Worm (Caenorhabditis elegans) whole organism, young adult: Measurements from ENCODE around the gene nspd-6.

ENCODE experiments used
- B0019.2 ChIP-seq: fragments of 200-800 bp; sonication (Bioruptor generic); conservative IDR thresholded peaks from 2 replicates; pipeline ENCODE4 v1.3.6; 2022; ENCODE audit warnings: missing genetic modification reagents, missing genetic modification characterization, missing compliant biosample characterization
- B0035.1 ChIP-seq: sonication (generic microtip); optimal IDR thresholded peaks from 2 replicates; lab custom pipeline; 2016; ENCODE audit warnings: missing genetic modification characterization, mild to moderate bottlenecking, missing compliant biosample characterization, missing genotype, missing genetic modification reagents
- B0261.1 ChIP-seq: sonication (generic microtip); optimal IDR thresholded peaks from 2 replicates; lab custom pipeline; 2016; ENCODE audit warnings: mild to moderate bottlenecking, missing genetic modification characterization, moderate library complexity, missing compliant biosample characterization
- F22D6.2 ChIP-seq: sonication (generic microtip); optimal IDR thresholded peaks from 2 replicates; lab custom pipeline; 2016; ENCODE audit warnings: mild to moderate bottlenecking, missing genetic modification characterization, missing compliant biosample characterization
- F23B12.7 ChIP-seq: sonication (generic microtip); optimal IDR thresholded peaks from 2 replicates; lab custom pipeline; 2017; ENCODE audit warnings: missing genetic modification characterization, mild to moderate bottlenecking, missing compliant biosample characterization, antibody characterized with exemption, moderate library complexity; ENCODE audit not compliant: insufficient read depth
- F33H1.4 ChIP-seq: fragments of 200-800 bp; sonication (Bioruptor generic); IDR thresholded peaks from 2 replicates; pipeline ENCODE4 v1.3.6; 2022; ENCODE audit warnings: missing genetic modification reagents, missing genetic modification characterization, missing compliant biosample characterization
- K12H6.12 ChIP-seq: fragments of 200-800 bp; sonication (Bioruptor generic); optimal IDR thresholded peaks from 2 replicates; lab custom pipeline; 2018; ENCODE audit warnings: mild to moderate bottlenecking, missing genetic modification characterization, missing compliant biosample characterization
- T07F8.4 ChIP-seq: sonication (generic microtip); optimal IDR thresholded peaks from 2 replicates; lab custom pipeline; 2016; ENCODE audit warnings: mild to moderate bottlenecking, missing genetic modification characterization, moderate library complexity, missing compliant biosample characterization
- Y53F4B.3 ChIP-seq: fragments of 200-800 bp; sonication (Bioruptor generic); IDR thresholded peaks from 2 replicates; pipeline ENCODE4 v1.3.6; 2022; ENCODE audit warnings: missing genetic modification reagents, missing genetic modification characterization, missing compliant biosample characterization
- Y56A3A.18 ChIP-seq: fragments of 200-800 bp; sonication (Bioruptor generic); IDR thresholded peaks from 2 replicates; pipeline ENCODE4 v1.3.6; 2022; ENCODE audit warnings: missing genetic modification reagents, missing genetic modification characterization, missing compliant biosample characterization
- bed-2 ChIP-seq: fragments of 200-800 bp; sonication (Bioruptor generic); IDR thresholded peaks from 2 replicates; pipeline ENCODE4 v1.3.6; 2022; ENCODE audit warnings: missing genetic modification reagents, missing genetic modification characterization, missing compliant biosample characterization
- ceh-100 ChIP-seq: fragments of 200-800 bp; sonication (Bioruptor generic); IDR thresholded peaks from 2 replicates; pipeline ENCODE4 v1.3.6; 2022; ENCODE audit warnings: missing genetic modification reagents, missing genetic modification characterization, missing compliant biosample characterization
- ceh-27 ChIP-seq: fragments of 200-800 bp; sonication (Bioruptor generic); optimal IDR thresholded peaks from 2 replicates; lab custom pipeline; 2018; ENCODE audit warnings: mild to moderate bottlenecking, missing genetic modification characterization, moderate library complexity, missing compliant biosample characterization
- ceh-58 ChIP-seq: fragments of 200-800 bp; sonication (Bioruptor generic); IDR thresholded peaks from 2 replicates; pipeline ENCODE4 v1.3.6; 2022; ENCODE audit warnings: missing genetic modification characterization, missing compliant biosample characterization
- ceh-91 ChIP-seq: fragments of 200-800 bp; sonication (Bioruptor generic); IDR thresholded peaks from 2 replicates; pipeline ENCODE4 v1.3.6; 2022; ENCODE audit warnings: missing genetic modification reagents, missing genetic modification characterization, missing compliant biosample characterization
- die-1 ChIP-seq: sonication (generic microtip); optimal IDR thresholded peaks from 2 replicates; lab custom pipeline; 2016; ENCODE audit warnings: missing genotype, mild to moderate bottlenecking, missing genetic modification characterization, missing compliant biosample characterization
- dpl-1 ChIP-seq: fragments of 150-350 bp; optimal IDR thresholded peaks from 2 replicates; lab custom pipeline; 2014; ENCODE audit warnings: missing biosample characterization, missing genetic modification reagents, missing genetic modification characterization
- ets-4 ChIP-seq: fragments of 200-800 bp; sonication (Bioruptor generic); optimal IDR thresholded peaks from 2 replicates; lab custom pipeline; 2018; ENCODE audit warnings: mild to moderate bottlenecking, missing genetic modification characterization, missing compliant biosample characterization
- hlh-12 ChIP-seq: sonication (generic microtip); optimal IDR thresholded peaks from 2 replicates; lab custom pipeline; 2016; ENCODE audit warnings: missing genetic modification characterization, missing compliant biosample characterization
- hmg-20 ChIP-seq: fragments of 200-800 bp; sonication (Bioruptor generic); IDR thresholded peaks from 2 replicates; pipeline ENCODE4 v1.3.6; 2022; ENCODE audit warnings: missing genetic modification reagents, missing genetic modification characterization, missing compliant biosample characterization
- hrde-1 ChIP-seq: sonication (generic microtip); optimal IDR thresholded peaks from 2 replicates; lab custom pipeline; 2016; ENCODE audit warnings: missing genetic modification characterization, mild to moderate bottlenecking, missing compliant biosample characterization, moderate library complexity, missing genotype, missing genetic modification reagents, borderline replicate concordance
- hsf-1 ChIP-seq: fragments of 200-800 bp; sonication (Bioruptor generic); IDR thresholded peaks from 2 replicates; pipeline ENCODE4 v1.3.6; 2022; ENCODE audit warnings: missing genetic modification reagents, missing genetic modification characterization, missing compliant biosample characterization
- lag-1 ChIP-seq: fragments of 200-800 bp; sonication (Bioruptor generic); IDR thresholded peaks from 2 replicates; pipeline ENCODE4 v1.3.6; 2022; ENCODE audit warnings: missing genetic modification reagents, missing genetic modification characterization, missing compliant biosample characterization
- lin-26 ChIP-seq: fragments of 200-800 bp; sonication (Bioruptor generic); IDR thresholded peaks from 2 replicates; pipeline ENCODE4 v1.3.6; 2022; ENCODE audit warnings: missing genetic modification reagents, missing genetic modification characterization, missing compliant biosample characterization
- lin-35 ChIP-seq, 3 experiments: fragments of 150-350 bp in 2 of 3; sonication (generic microtip) in 1 of 3; optimal IDR thresholded peaks; 2 replicates each; lab custom pipeline; 2014 to 2018; ENCODE audit warnings: missing biosample characterization in 3 of 3, missing genetic modification characterization in 3 of 3, missing genetic modification reagents in 3 of 3
- lsy-27 ChIP-seq: sonication (generic microtip); optimal IDR thresholded peaks from 2 replicates; lab custom pipeline; 2017; ENCODE audit warnings: missing genetic modification characterization, mild to moderate bottlenecking, missing compliant biosample characterization, antibody characterized with exemption, missing genotype, borderline replicate concordance; ENCODE audit not compliant: insufficient read depth
- madf-3 ChIP-seq: fragments of 200-800 bp; sonication (Bioruptor generic); IDR thresholded peaks from 2 replicates; pipeline ENCODE4 v1.3.6; 2022; ENCODE audit warnings: missing genetic modification reagents, missing genetic modification characterization, missing compliant biosample characterization
- mel-28 ChIP-seq: sonication (generic microtip); optimal IDR thresholded peaks from 2 replicates; lab custom pipeline; 2016; ENCODE audit warnings: borderline replicate concordance, mild to moderate bottlenecking, missing genetic modification characterization, missing compliant biosample characterization
- mxl-1 ChIP-seq: sonication (generic microtip); optimal IDR thresholded peaks from 2 replicates; lab custom pipeline; 2016; ENCODE audit warnings: missing genetic modification characterization, missing compliant biosample characterization
- nfyb-1 ChIP-seq: fragments of 200-800 bp; sonication (Bioruptor generic); IDR thresholded peaks from 2 replicates; pipeline ENCODE4 v1.3.6; 2022; ENCODE audit warnings: missing genetic modification reagents, missing genetic modification characterization, missing compliant biosample characterization
- rcor-1 ChIP-seq: fragments of 200-800 bp; sonication (Bioruptor generic); IDR thresholded peaks from 2 replicates; pipeline ENCODE4 v1.3.6; 2022; ENCODE audit warnings: missing genetic modification reagents, missing genetic modification characterization, missing compliant biosample characterization
- repo-1 ChIP-seq: sonication (generic microtip); optimal IDR thresholded peaks from 2 replicates; lab custom pipeline; 2017; ENCODE audit warnings: mild to moderate bottlenecking, missing genetic modification characterization, missing compliant biosample characterization
- rpc-1 ChIP-seq, 2 experiments: fragments of 150-350 bp in 1 of 2; sonication (generic microtip) in 1 of 2; optimal IDR thresholded peaks; 2 replicates each; lab custom pipeline; 2014 to 2018; ENCODE audit warnings: missing biosample characterization in 1 of 2, missing genetic modification characterization in 1 of 2, missing genetic modification reagents in 1 of 2, missing genotype in 1 of 2
- somi-1 ChIP-seq: fragments of 200-800 bp; sonication (Bioruptor generic); optimal IDR thresholded peaks from 2 replicates; lab custom pipeline; 2018; ENCODE audit warnings: mild to moderate bottlenecking, missing genetic modification characterization, missing compliant biosample characterization
- tlf-1 ChIP-seq: fragments of 200-800 bp; sonication (Bioruptor generic); optimal IDR thresholded peaks from 2 replicates; lab custom pipeline; 2018; ENCODE audit warnings: mild to moderate bottlenecking, missing genetic modification characterization, missing compliant biosample characterization
- unc-62 ChIP-seq: fragments of 150-350 bp; optimal IDR thresholded peaks from 2 replicates; lab custom pipeline; 2014; ENCODE audit warnings: missing biosample characterization, missing genetic modification reagents, missing genetic modification characterization
- zfh-2 ChIP-seq: fragments of 200-800 bp; sonication (Bioruptor generic); conservative IDR thresholded peaks from 2 replicates; pipeline ENCODE4 v1.3.6; 2022; ENCODE audit warnings: missing genetic modification reagents, missing genetic modification characterization, missing compliant biosample characterization
- ztf-22 ChIP-seq: fragments of 200-800 bp; sonication (Bioruptor generic); optimal IDR thresholded peaks from 2 replicates; lab custom pipeline; 2018; ENCODE audit warnings: mild to moderate bottlenecking, missing genetic modification characterization, moderate library complexity, missing compliant biosample characterization
- ztf-26 ChIP-seq: sonication (generic microtip); optimal IDR thresholded peaks from 2 replicates; lab custom pipeline; 2017; ENCODE audit warnings: missing genetic modification characterization, missing compliant biosample characterization
- ztf-28 ChIP-seq: fragments of 200-800 bp; sonication (Bioruptor generic); IDR thresholded peaks from 2 replicates; pipeline ENCODE4 v1.3.6; 2022; ENCODE audit warnings: missing genetic modification reagents, missing genetic modification characterization, missing compliant biosample characterization

Gene nspd-6

DNA sequence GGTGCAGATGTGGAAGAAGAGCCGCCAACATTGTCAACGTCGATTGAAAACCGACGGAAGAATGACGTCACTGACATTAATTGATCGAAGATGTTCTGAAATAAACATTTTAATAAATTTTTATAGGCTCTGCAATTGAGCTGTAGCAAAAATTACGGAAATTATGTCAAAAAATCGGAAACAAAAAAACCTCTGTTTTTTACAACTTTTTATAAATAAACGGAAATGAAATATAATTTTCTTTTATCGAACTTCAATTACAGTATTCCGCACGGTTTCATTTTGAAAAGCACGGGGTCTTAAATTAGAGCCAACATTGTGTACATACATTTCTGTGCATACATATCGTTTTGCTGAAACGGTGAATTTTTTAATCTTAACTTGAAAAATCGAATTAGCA, 13.1 kb downstream of the nspd-6 start, which contains the start of gene soc-2:
soc-2 (minus strand) TSS at position 101 of the 400 bp plus-strand sequence.
- TF ChIP-seq F33H1.4 (GFP tag; lab: Robert Waterston, UW) (no peak), lin-26 (GFP tag; lab: Robert Waterston, UW) (no peak), B0261.1 (tag; lab: Kevin White, UChicago) (no peak)

DNA sequence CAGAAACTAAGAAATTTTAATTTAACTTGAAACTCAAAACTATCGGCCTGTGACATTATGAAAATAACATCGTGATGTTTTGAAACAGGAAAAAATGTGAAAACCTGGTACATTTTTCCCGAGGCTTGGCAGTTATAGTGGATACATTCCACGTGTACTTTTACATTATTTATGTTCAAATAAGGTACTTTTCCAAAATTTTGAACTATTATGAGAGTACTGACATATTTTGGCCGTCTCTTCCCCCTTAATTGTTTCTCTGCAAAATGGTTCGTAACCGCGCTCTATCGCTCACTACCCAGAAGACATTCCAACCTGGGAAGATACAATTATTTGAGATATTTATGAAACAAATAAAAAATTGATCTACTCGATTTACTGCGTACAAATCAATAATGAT, 15.7 kb downstream of the nspd-6 start, which contains the start of gene C24D10.5:
C24D10.5 (plus strand) TSS at position 301 of the 400 bp plus-strand sequence.
- TF ChIP-seq lin-26 (GFP tag; lab: Robert Waterston, UW) = no peak
- no peak for TF ChIP-seq repo-1
- TF ChIP-seq ceh-27 (GFP tag; lab: Kevin White, UChicago) = no peak
- TF ChIP-seq F23B12.7 (tag; lab: Kevin White, UChicago) = no peak
- no peak for TF ChIP-seq rcor-1 (GFP tag; lab: Robert Waterston, UW)
- no peak for TF ChIP-seq hsf-1 (GFP tag; lab: Robert Waterston, UW)
- TF ChIP-seq tlf-1 (GFP tag; lab: Kevin White, UChicago) = no peak
- no peak for TF ChIP-seq lin-35 (GFP tag; optimal IDR thresholded peaks at IDR 0.05; lab: Kevin White, UChicago)
- no peak for TF ChIP-seq mel-28 (tag; lab: Kevin White, UChicago)
- no peak for TF ChIP-seq hmg-20 (GFP tag; lab: Robert Waterston, UW)

DNA sequence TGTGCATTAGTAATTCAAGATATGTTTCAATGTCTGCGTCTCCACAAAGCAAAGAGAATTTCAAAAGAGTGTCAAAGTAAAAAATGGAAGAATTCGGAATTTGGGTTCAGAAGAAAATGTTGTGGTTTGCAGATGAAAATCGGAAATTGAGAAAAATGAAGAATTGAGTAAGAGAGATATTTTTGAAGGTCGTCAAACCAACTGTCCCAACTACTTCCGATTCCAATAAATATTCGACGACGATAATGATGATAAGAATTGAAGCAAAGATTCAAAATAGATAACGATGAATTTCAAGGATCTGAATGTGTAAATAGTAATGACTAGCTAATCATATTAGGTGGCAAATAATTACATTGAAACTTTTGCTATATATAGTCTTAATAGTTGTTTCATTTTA, 25.6 kb downstream of the nspd-6 start:
- TF ChIP-seq lin-35 (GFP tag; optimal IDR thresholded peaks at IDR 0.05; lab: Kevin White, UChicago) = no peak
- TF ChIP-seq T07F8.4 (tag; lab: Kevin White, UChicago) = no peak
- no peak for TF ChIP-seq ztf-28
- no peak for TF ChIP-seq zfh-2 (GFP tag; lab: Robert Waterston, UW)
- TF ChIP-seq tlf-1 (GFP tag; lab: Kevin White, UChicago) = no peak
- TF ChIP-seq madf-3 = no peak
- no peak for TF ChIP-seq ceh-91 (GFP tag; lab: Robert Waterston, UW)
- TF ChIP-seq B0035.1 = no peak
- no peak for TF ChIP-seq lag-1 (GFP tag; lab: Robert Waterston, UW)
- no peak for TF ChIP-seq nfyb-1 (GFP tag; lab: Robert Waterston, UW)
- no peak for TF ChIP-seq bed-2 (GFP tag; lab: Robert Waterston, UW)
- no peak for TF ChIP-seq hsf-1 (GFP tag; lab: Robert Waterston, UW)
- no peak for TF ChIP-seq rpc-1 (optimal IDR thresholded peaks at IDR 0.05; lab: Kevin White, UChicago)
- TF ChIP-seq rpc-1 (tag; optimal IDR thresholded peaks at IDR 0.05; lab: Kevin White, UChicago) = no peak
- TF ChIP-seq Y53F4B.3 = no peak
- TF ChIP-seq B0261.1 (tag; lab: Kevin White, UChicago) = no peak

DNA sequence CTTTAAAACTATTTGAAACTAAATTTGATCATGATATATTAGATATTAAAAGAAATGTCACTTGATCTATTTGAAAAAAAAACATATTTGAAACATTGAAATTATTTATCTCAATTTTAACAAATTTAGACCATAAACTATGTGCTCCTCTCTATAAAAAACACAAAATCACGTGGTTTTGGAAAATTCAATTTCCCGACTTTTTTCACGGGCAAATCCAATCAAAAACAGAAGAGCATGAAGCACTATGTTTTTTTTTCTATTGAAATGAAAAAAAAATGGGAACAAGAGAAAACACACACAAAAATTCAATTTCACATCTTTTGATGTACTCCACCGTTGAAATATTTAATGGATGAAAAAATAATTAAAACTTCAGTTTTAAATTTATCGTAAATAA, 26.3 kb downstream of the nspd-6 start:
- TF ChIP-seq hlh-12 (no peak), ets-4 (GFP tag; lab: Kevin White, UChicago) (no peak), nfyb-1 (GFP tag; lab: Robert Waterston, UW) (no peak), lsy-27 (no peak)

DNA sequence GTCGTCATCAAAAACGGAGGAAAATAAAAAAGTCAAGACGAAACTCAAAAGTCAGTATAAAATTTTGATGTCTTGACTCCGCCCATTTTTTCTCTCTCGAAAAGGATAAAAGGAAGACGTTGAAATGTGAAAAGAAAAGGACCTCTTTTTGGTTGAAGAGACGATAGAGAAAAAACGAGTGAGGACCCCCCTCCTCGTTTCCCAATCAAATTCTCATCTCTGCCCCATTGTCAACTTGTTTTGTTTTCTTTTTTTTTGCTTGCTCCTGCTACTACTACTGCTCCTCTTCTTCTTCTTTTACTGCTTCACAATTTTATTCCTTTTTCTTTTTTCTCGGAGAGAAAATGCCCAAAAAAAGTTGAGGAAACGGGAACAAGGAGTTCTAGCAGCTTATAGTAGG, 27.7 kb downstream of the nspd-6 start:
- TF ChIP-seq ceh-58 = no peak
- no peak for TF ChIP-seq somi-1
- TF ChIP-seq lsy-27 = no peak
- TF ChIP-seq hrde-1 (tag; lab: Kevin White, UChicago) = no peak
- TF ChIP-seq unc-62 = no peak
- TF ChIP-seq dpl-1 (GFP tag; lab: Kevin White, UChicago) = no peak
- TF ChIP-seq mxl-1 = no peak
- TF ChIP-seq K12H6.12 = no peak
- no peak for TF ChIP-seq lag-1 (GFP tag; lab: Robert Waterston, UW)
- TF ChIP-seq ztf-26 = no peak
- TF ChIP-seq Y56A3A.18 = no peak
- TF ChIP-seq ztf-22 = no peak
- no peak for TF ChIP-seq ceh-100 (GFP tag; lab: Robert Waterston, UW)
- TF ChIP-seq die-1 (tag; lab: Kevin White, UChicago) = no peak
- TF ChIP-seq B0019.2 (GFP tag; lab: Robert Waterston, UW) = no peak
- no peak for TF ChIP-seq F22D6.2 (tag; lab: Kevin White, UChicago)
